Worm (Caenorhabditis elegans): ENCODE measurements around the gene fbxb-53.

fbxb-53 gene

DNA sequence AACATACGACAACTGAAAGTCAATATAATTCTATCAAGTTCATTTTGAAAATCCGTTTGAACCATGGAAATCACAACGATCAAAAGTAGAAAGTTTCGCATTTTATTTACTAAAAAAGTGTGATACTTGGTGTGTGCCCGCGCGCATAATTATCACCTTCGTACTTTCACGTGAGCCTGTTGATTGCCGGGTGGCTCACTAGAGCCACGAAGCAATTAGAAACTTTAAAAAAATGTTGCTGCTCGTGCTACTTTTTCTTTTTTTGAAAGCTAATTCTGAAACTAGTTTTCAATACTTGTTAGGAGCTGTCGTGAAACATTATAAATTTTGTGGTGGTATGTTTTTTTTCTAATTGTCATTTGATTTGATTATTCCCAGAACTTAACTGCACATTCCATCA, 17.8 kb upstream of the fbxb-53 start, which contains the start of the genes irld-9 and irld-33:
Gene irld-9, minus strand, starts transcription at position 101 of the 400 bp plus-strand sequence.
Gene irld-33, plus strand, starts transcription at position 209 of the 400 bp plus-strand sequence.
- TF ChIP-seq sptf-1 (tag; optimal IDR thresholded peaks at IDR 0.05) (no peak), blmp-1 (tag; optimal IDR thresholded peaks at IDR 0.05) (no peak), ceh-39 (tag; optimal IDR thresholded peaks at IDR 0.05) (no peak), ceh-83 (GFP tag; optimal IDR thresholded peaks at IDR 0.05) (no peak), elt-1 (tag; optimal IDR thresholded peaks at IDR 0.05; ENCODE audit: borderline replicate concordance, insufficient read depth) (no peak), nhr-76 (tag; optimal IDR thresholded peaks at IDR 0.05) (no peak), unc-39 (tag; optimal IDR thresholded peaks at IDR 0.05) (no peak), hlh-1 (tag; optimal IDR thresholded peaks at IDR 0.05) (no peak)

DNA sequence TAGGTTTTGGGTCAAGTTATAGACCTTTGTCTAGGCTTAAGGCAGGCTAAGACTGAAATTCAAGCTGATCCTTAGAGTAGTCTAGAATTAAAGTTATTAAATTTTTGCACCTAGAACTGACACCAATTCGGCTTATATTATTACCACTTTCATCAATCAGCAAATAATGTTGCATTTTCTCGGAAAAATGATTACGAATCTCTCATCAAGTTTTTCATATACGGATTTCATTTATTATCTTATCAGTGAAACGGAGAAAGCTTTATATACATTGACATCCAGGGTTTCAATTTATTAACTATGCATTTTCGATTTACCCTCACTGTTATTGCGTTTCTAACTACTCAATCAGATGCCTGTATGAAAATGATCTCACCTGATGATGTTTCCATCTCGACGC, 15.4 kb upstream of the fbxb-53 start, which contains the start of gene K07G6.1:
Gene K07G6.1, plus strand, starts transcription at position 301 of the 400 bp plus-strand sequence.
- no peak for TF ChIP-seq lsy-2 (tag; optimal IDR thresholded peaks at IDR 0.05)
- no peak for TF ChIP-seq unc-62 (GFP tag; optimal IDR thresholded peaks at IDR 0.05)
- TF ChIP-seq mep-1 (tag; optimal IDR thresholded peaks at IDR 0.05) = no peak
- TF ChIP-seq ces-1 (GFP tag; optimal IDR thresholded peaks at IDR 0.05) = no peak
- no peak for TF ChIP-seq hlh-1 (tag; optimal IDR thresholded peaks at IDR 0.05)
- TF ChIP-seq nhr-12 (tag; optimal IDR thresholded peaks at IDR 0.05) = no peak

DNA sequence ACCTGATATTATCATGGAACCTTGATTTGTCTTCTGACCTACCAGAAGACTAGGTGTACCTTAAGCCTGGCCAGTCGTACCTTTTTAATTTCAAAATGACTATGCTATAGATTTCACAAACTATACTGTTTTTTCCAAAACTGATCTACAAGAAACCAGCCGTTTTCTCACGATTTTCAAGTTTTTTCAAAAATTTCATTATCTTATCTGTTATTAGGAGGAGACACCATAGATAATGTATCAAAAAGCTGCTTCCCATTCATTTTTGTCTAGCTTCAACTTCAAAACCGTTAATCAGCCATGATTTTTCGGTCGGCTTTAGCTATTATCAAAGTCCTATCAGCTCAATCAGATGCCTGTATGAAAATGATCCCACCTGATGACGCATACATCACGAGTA, 14.1 kb upstream of the fbxb-53 start, which contains the start of gene F36H5.12:
Gene F36H5.12, plus strand, starts transcription at position 301 of the 400 bp plus-strand sequence.
- no peak for TF ChIP-seq blmp-1 (tag; optimal IDR thresholded peaks at IDR 0.05)
- TF ChIP-seq bed-3 (GFP tag; optimal IDR thresholded peaks at IDR 0.05) = no peak
- no peak for TF ChIP-seq M03D4.4 (tag; optimal IDR thresholded peaks at IDR 0.05)
- no peak for TF ChIP-seq mep-1 (tag; optimal IDR thresholded peaks at IDR 0.05)
- no peak for TF ChIP-seq sem-2 (GFP tag; optimal IDR thresholded peaks at IDR 0.05)
- no peak for TF ChIP-seq tbx-8 (GFP tag; optimal IDR thresholded peaks at IDR 0.05)
- no peak for TF ChIP-seq ham-2 (GFP tag; optimal IDR thresholded peaks at IDR 0.05)
- TF ChIP-seq nhr-237 (tag; optimal IDR thresholded peaks at IDR 0.05) = no peak
- TF ChIP-seq sptf-1 (tag; optimal IDR thresholded peaks at IDR 0.05) = no peak
- no peak for TF ChIP-seq ceh-39 (tag; optimal IDR thresholded peaks at IDR 0.05)

DNA sequence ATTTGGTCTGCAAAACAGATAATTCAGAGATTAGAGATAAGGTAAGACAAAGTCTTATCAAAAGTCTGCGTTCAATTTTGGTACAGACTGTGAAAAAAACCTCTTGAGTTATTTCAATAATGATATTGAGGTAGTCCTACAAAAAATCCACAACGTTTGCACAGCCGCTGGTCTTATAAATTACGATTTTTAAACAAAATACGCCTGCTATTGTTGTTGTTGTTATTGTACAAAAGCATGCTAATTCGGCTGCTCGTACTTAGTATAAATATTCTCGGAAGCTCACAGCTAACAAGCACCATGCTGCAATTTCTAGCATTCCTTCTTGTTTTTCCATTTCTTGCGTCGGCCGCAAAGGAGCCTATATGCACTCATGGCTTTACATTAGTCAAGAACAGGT, 12.5 kb upstream of the fbxb-53 start, which contains the start of gene clec-19:
Gene clec-19, plus strand, starts transcription at position 301 of the 400 bp plus-strand sequence.
- TF ChIP-seq unc-120 (tag; optimal IDR thresholded peaks at IDR 0.05; ENCODE audit: poor library complexity, severe bottlenecking) (no peak), unc-39 (tag; optimal IDR thresholded peaks at IDR 0.05) (no peak), hlh-1 (tag; optimal IDR thresholded peaks at IDR 0.05) (no peak), blmp-1 (tag; optimal IDR thresholded peaks at IDR 0.05) (no peak), mep-1 (tag; optimal IDR thresholded peaks at IDR 0.05) (no peak), mab-5 (tag; optimal IDR thresholded peaks at IDR 0.05) (no peak), ham-2 (GFP tag; optimal IDR thresholded peaks at IDR 0.05) (no peak), zip-8 (tag; optimal IDR thresholded peaks at IDR 0.05) (no peak), tbx-8 (GFP tag; optimal IDR thresholded peaks at IDR 0.05) (no peak), nhr-2 (tag; optimal IDR thresholded peaks at IDR 0.05) (no peak)

DNA sequence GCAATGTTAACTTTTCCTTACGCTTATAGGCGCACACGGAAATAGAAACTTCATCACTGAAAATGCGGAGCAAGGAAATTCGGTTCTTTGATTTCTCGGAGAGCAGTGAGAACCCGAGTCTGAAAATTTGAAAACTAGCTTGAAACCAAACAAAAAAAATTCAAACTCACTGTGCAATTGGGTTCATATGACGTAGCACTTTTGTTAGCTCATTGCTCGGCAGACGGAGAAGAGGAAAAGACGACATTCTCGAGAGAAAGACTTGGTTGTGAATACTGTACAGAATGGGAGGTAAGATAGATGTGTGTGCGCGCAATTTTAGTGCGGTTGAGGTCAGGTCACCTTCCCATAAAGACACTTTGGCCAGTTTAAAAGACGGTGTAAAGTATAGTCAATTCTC, 6.3 kb upstream of the fbxb-53 start, which contains the start of the genes F36H5.13 and F36H5.8:
Gene F36H5.13, minus strand, starts transcription at position 101 of the 400 bp plus-strand sequence.
Gene F36H5.8, minus strand, starts transcription at position 274 of the 400 bp plus-strand sequence.
- no peak for TF ChIP-seq flh-1 (GFP tag; optimal IDR thresholded peaks at IDR 0.05)
- TF ChIP-seq unc-120 (tag; optimal IDR thresholded peaks at IDR 0.05; ENCODE audit: poor library complexity, severe bottlenecking) = no peak
- TF ChIP-seq nhr-12 (tag; optimal IDR thresholded peaks at IDR 0.05) = no peak
- no peak for TF ChIP-seq ceh-83 (GFP tag; optimal IDR thresholded peaks at IDR 0.05)
- no peak for TF ChIP-seq ceh-43 (GFP tag; optimal IDR thresholded peaks at IDR 0.05)
- no peak for TF ChIP-seq elt-1 (tag; optimal IDR thresholded peaks at IDR 0.05; ENCODE audit: borderline replicate concordance, insufficient read depth)
- TF ChIP-seq lin-32 (GFP tag; optimal IDR thresholded peaks at IDR 0.05) = no peak
- no peak for TF ChIP-seq mab-5 (tag; optimal IDR thresholded peaks at IDR 0.05)
- no peak for TF ChIP-seq mls-2 (tag; optimal IDR thresholded peaks at IDR 0.05)
- TF ChIP-seq lsy-2 (tag; optimal IDR thresholded peaks at IDR 0.05) = no peak
- TF ChIP-seq ham-2 (GFP tag; optimal IDR thresholded peaks at IDR 0.05) = no peak
- no peak for TF ChIP-seq nhr-76 (tag; optimal IDR thresholded peaks at IDR 0.05)
- TF ChIP-seq blmp-1 (tag; optimal IDR thresholded peaks at IDR 0.05) = no peak

DNA sequence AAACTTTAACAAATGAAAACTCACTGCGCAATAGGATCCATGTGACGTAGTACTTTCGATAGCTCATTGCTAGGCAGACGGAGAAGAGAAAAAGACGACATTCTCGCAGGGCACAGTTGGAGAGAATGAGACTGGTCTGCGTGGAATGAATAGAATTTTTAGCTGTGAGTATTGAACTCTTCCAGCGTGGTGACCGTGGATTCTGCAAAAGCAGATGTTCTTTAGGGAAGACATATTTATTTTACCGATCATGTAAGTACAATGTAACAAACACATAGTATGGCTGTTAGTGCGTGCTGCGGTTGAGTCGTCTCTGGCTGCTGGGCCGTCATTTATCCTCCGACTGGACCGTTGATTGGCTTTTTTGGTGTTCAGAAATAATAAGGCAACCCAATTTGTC, 3.7 kb upstream of the fbxb-53 start, which contains the start of gene F36H5.9:
Gene F36H5.9, minus strand, starts transcription at position 101 of the 400 bp plus-strand sequence.
- TF ChIP-seq ces-1 (GFP tag; optimal IDR thresholded peaks at IDR 0.05) = no peak
- TF ChIP-seq pha-4 (tag; optimal IDR thresholded peaks at IDR 0.05) = no peak
- TF ChIP-seq ham-2 (GFP tag; optimal IDR thresholded peaks at IDR 0.05) = no peak
- no peak for TF ChIP-seq ceh-43 (GFP tag; optimal IDR thresholded peaks at IDR 0.05)
- TF ChIP-seq lin-13 (tag; optimal IDR thresholded peaks at IDR 0.05) = no peak
- TF ChIP-seq nhr-237 (tag; optimal IDR thresholded peaks at IDR 0.05) = no peak
- no peak for TF ChIP-seq ztf-11 (tag; optimal IDR thresholded peaks at IDR 0.05)
- TF ChIP-seq unc-62 (GFP tag; optimal IDR thresholded peaks at IDR 0.05) = no peak
- TF ChIP-seq sem-2 (GFP tag; optimal IDR thresholded peaks at IDR 0.05) = no peak

Data from whole organism, mixed stage, embryonic.